Worm (Caenorhabditis elegans): ENCODE measurements around the gene F14B8.6.

Gene F14B8.6

ce11 chrX:6920132-6920531 lies 12.1 kb downstream of the F14B8.6 start:
- TF ChIP-seq cog-1 (tag; optimal IDR thresholded peaks at IDR 0.05) (no peak), ref-1 (GFP tag; conservative IDR thresholded peaks at IDR 0.05) (no peak), ztf-23 (GFP tag; IDR thresholded peaks at IDR 0.05) (no peak), flt-1 (GFP tag; IDR thresholded peaks at IDR 0.05) (no peak), ztf-29 (GFP tag; IDR thresholded peaks at IDR 0.05) (no peak), klf-2 (GFP tag; conservative IDR thresholded peaks at IDR 0.05) (no peak), tab-1 (GFP tag; IDR thresholded peaks at IDR 0.05) (no peak), med-1 (GFP tag; optimal IDR thresholded peaks at IDR 0.05; ENCODE audit: insufficient read depth) (no peak), T22C8.4 (GFP tag; IDR thresholded peaks at IDR 0.05) (no peak)

- no peak for TF ChIP-seq ztf-23 (GFP tag; IDR thresholded peaks at IDR 0.05)
- TF ChIP-seq ztf-29 (GFP tag; IDR thresholded peaks at IDR 0.05) = no peak
These were observed 16.1 kb downstream of the F14B8.6 start for ce11 chrX:6916150-6916549.

ce11 chrX:6915279-6915678 lies 16.9 kb downstream of the F14B8.6 start:
- TF ChIP-seq flt-1 (GFP tag; IDR thresholded peaks at IDR 0.05) = no peak
- TF ChIP-seq klf-2 (GFP tag; conservative IDR thresholded peaks at IDR 0.05) = no peak
- TF ChIP-seq ztf-23 (GFP tag; IDR thresholded peaks at IDR 0.05) = no peak
- no peak for TF ChIP-seq T22C8.4 (GFP tag; IDR thresholded peaks at IDR 0.05)
- no peak for TF ChIP-seq tab-1 (GFP tag; IDR thresholded peaks at IDR 0.05)
- TF ChIP-seq ztf-29 (GFP tag; IDR thresholded peaks at IDR 0.05) = no peak
- no peak for TF ChIP-seq ref-1 (GFP tag; conservative IDR thresholded peaks at IDR 0.05)
- no peak for TF ChIP-seq cog-1 (tag; optimal IDR thresholded peaks at IDR 0.05)
- no peak for TF ChIP-seq med-1 (GFP tag; optimal IDR thresholded peaks at IDR 0.05; ENCODE audit: insufficient read depth)

DNA sequence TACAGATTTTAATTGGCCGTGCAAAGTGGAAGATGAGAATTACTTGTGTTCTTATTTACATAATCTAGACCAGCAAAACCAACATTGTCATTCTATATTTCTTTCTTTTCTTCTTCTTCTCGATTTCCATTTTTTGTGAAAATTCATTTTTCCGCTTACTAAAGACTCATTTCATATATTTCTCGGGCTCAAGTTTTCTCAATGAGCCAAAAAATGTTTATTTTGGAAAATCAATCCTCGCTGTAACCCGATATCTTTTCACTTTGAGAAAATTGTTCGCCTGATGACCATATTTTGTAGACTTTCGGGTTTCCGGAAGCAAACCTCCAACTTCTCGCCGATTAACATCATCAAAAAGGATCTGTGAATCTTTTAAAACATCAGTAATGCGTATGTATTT lies 18.2 kb downstream of the F14B8.6 start, which contains the start of gene nhx-4:
Gene nhx-4 (plus strand): TSS at position 301 of the 400 bp plus-strand sequence.
- TF ChIP-seq cog-1 (tag; optimal IDR thresholded peaks at IDR 0.05) (no peak), med-1 (GFP tag; optimal IDR thresholded peaks at IDR 0.05; ENCODE audit: insufficient read depth) (no peak), tab-1 (GFP tag; IDR thresholded peaks at IDR 0.05) (no peak), ref-1 (GFP tag; conservative IDR thresholded peaks at IDR 0.05) (no peak), ztf-29 (GFP tag; IDR thresholded peaks at IDR 0.05) (no peak), flt-1 (GFP tag; IDR thresholded peaks at IDR 0.05) (no peak), klf-2 (GFP tag; conservative IDR thresholded peaks at IDR 0.05) (no peak), T22C8.4 (GFP tag; IDR thresholded peaks at IDR 0.05) (no peak), ztf-23 (GFP tag; IDR thresholded peaks at IDR 0.05) (no peak)

ce11 chrX:6905581-6905980 lies 26.6 kb downstream of the F14B8.6 start:
- no peak for TF ChIP-seq tab-1 (GFP tag; IDR thresholded peaks at IDR 0.05)
- no peak for TF ChIP-seq ztf-23 (GFP tag; IDR thresholded peaks at IDR 0.05)
- TF ChIP-seq cog-1 (tag; optimal IDR thresholded peaks at IDR 0.05) = no peak
- no peak for TF ChIP-seq med-1 (GFP tag; optimal IDR thresholded peaks at IDR 0.05; ENCODE audit: insufficient read depth)
- TF ChIP-seq ref-1 (GFP tag; conservative IDR thresholded peaks at IDR 0.05) = no peak
- TF ChIP-seq klf-2 (GFP tag; conservative IDR thresholded peaks at IDR 0.05) = no peak
- no peak for TF ChIP-seq flt-1 (GFP tag; IDR thresholded peaks at IDR 0.05)
- no peak for TF ChIP-seq ztf-29 (GFP tag; IDR thresholded peaks at IDR 0.05)
- no peak for TF ChIP-seq T22C8.4 (GFP tag; IDR thresholded peaks at IDR 0.05)

- TF ChIP-seq tab-1 (GFP tag; IDR thresholded peaks at IDR 0.05) = no peak
- no peak for TF ChIP-seq cog-1 (tag; optimal IDR thresholded peaks at IDR 0.05)
- no peak for TF ChIP-seq ztf-23 (GFP tag; IDR thresholded peaks at IDR 0.05)
- no peak for TF ChIP-seq ztf-29 (GFP tag; IDR thresholded peaks at IDR 0.05)
- TF ChIP-seq med-1 (GFP tag; optimal IDR thresholded peaks at IDR 0.05; ENCODE audit: insufficient read depth) = no peak
- TF ChIP-seq flt-1 (GFP tag; IDR thresholded peaks at IDR 0.05) = no peak
- TF ChIP-seq ref-1 (GFP tag; conservative IDR thresholded peaks at IDR 0.05) = no peak
- TF ChIP-seq T22C8.4 (GFP tag; IDR thresholded peaks at IDR 0.05) = no peak
- no peak for TF ChIP-seq klf-2 (GFP tag; conservative IDR thresholded peaks at IDR 0.05)
These were observed 28.0 kb downstream of the F14B8.6 start, which contains the start of gene sid-5 for ce11 chrX:6904064-6904771. Gene sid-5, plus strand, starts transcription at chrX:6904721.

DNA sequence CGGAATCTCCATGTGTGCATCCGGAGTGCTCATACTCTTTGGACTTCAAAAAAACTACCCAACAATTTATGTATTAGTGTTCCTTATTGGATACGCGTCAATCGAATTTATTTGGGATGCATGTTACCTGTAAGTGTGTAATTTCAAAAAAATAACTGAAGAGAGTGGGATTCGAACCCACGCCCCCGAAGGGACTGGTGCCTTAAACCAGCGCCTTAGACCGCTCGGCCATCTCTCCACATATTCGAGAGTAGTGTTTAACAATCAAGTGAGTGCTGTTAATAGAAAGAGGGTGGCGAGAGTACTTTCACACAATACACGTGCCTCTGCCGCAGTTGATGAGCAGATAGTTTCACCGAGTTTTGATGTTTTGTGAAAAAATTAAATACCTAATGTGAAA lies 29.3 kb downstream of the F14B8.6 start:
- TF ChIP-seq cog-1 (tag; optimal IDR thresholded peaks at IDR 0.05) (peak; percentile 49), med-1 (GFP tag; optimal IDR thresholded peaks at IDR 0.05; ENCODE audit: insufficient read depth) (peak; percentile 19), ztf-23 (GFP tag; IDR thresholded peaks at IDR 0.05) (peak; percentile 90), T22C8.4 (GFP tag; IDR thresholded peaks at IDR 0.05) (no peak; the same call in none of the 2 replicates), ref-1 (GFP tag; conservative IDR thresholded peaks at IDR 0.05) (peak; percentile 66; the same call in 1 of the 2 replicates), ztf-29 (GFP tag; IDR thresholded peaks at IDR 0.05) (no peak; the same call in 1 of the 2 replicates), flt-1 (GFP tag; IDR thresholded peaks at IDR 0.05) (peak; percentile 90), klf-2 (GFP tag; conservative IDR thresholded peaks at IDR 0.05) (peak; percentile 85), tab-1 (GFP tag; IDR thresholded peaks at IDR 0.05) (peak; percentile 82)

DNA sequence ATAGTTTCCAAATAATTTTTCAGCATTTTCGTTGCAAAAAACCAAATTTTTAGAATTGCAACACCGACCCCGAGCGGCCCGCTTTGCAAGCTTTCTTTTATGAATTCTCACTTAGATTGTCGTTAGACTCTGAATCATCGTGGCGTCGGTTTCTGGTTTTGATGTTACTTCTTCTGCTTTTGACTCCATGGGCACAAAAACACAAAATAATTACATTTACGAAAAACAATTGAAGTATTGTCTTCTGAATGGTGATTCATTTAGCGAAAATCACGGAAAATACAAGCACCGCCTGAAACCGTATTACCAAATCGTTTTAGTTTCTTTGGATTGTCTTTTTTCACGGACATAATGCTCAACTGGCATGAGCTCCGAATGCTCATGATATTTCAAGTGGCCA lies 31.1 kb downstream of the F14B8.6 start, which contains the start of gene pes-23:
Gene pes-23 (plus strand): TSS at position 301 of the 400 bp plus-strand sequence.
- TF ChIP-seq ref-1 (GFP tag; conservative IDR thresholded peaks at IDR 0.05) = no peak
- TF ChIP-seq flt-1 (GFP tag; IDR thresholded peaks at IDR 0.05) = no peak
- no peak for TF ChIP-seq klf-2 (GFP tag; conservative IDR thresholded peaks at IDR 0.05)
- TF ChIP-seq ztf-23 (GFP tag; IDR thresholded peaks at IDR 0.05) = no peak
- TF ChIP-seq ztf-29 (GFP tag; IDR thresholded peaks at IDR 0.05) = no peak
- TF ChIP-seq T22C8.4 (GFP tag; IDR thresholded peaks at IDR 0.05) = no peak
- no peak for TF ChIP-seq tab-1 (GFP tag; IDR thresholded peaks at IDR 0.05)
- TF ChIP-seq med-1 (GFP tag; optimal IDR thresholded peaks at IDR 0.05; ENCODE audit: insufficient read depth) = no peak
- TF ChIP-seq cog-1 (tag; optimal IDR thresholded peaks at IDR 0.05) = no peak

ce11 chrX:6899848-6900247 lies 32.4 kb downstream of the F14B8.6 start, which contains the start of gene F14B8.4:
Gene F14B8.4, minus strand, starts transcription at chrX:6899948.
- TF ChIP-seq ref-1 (GFP tag; conservative IDR thresholded peaks at IDR 0.05) (no peak), med-1 (GFP tag; optimal IDR thresholded peaks at IDR 0.05; ENCODE audit: insufficient read depth) (no peak), tab-1 (GFP tag; IDR thresholded peaks at IDR 0.05) (no peak), ztf-23 (GFP tag; IDR thresholded peaks at IDR 0.05) (no peak), klf-2 (GFP tag; conservative IDR thresholded peaks at IDR 0.05) (no peak), ztf-29 (GFP tag; IDR thresholded peaks at IDR 0.05) (no peak), cog-1 (tag; optimal IDR thresholded peaks at IDR 0.05) (no peak), T22C8.4 (GFP tag; IDR thresholded peaks at IDR 0.05) (no peak), flt-1 (GFP tag; IDR thresholded peaks at IDR 0.05) (no peak)

Measured in whole organism, midembryonic.